Worm (Caenorhabditis elegans): ENCODE measurements around the gene wdr-46.

ce11 chrIV:12410167-12410566, 38.1 kb downstream of the wdr-46 start, which contains the start of gene acl-13:
- no peak for TF ChIP-seq pha-4 (GFP tag; IDR thresholded peaks at IDR 0.05)
- TF ChIP-seq pha-4 (tag; optimal IDR thresholded peaks at IDR 0.05) = no peak
- TF ChIP-seq ama-1 (optimal IDR thresholded peaks at IDR 0.05) = no peak
- no peak for TF ChIP-seq unc-62 (GFP tag; optimal IDR thresholded peaks at IDR 0.05 in 1 of 2)
- no peak for TF ChIP-seq unc-62 (tag; optimal IDR thresholded peaks at IDR 0.05)
